Fruit fly (Drosophila melanogaster): ENCODE measurements around the gene CG15258.

- TF ChIP-seq bigmax (GFP tag; optimal IDR thresholded peaks at IDR 0.05) (no peak), prd (optimal IDR thresholded peaks at IDR 0.05) (no peak), prd (GFP tag; IDR thresholded peaks at IDR 0.05) (no peak), usp (GFP tag; optimal IDR thresholded peaks at IDR 0.05) (no peak), pita (GFP tag; optimal IDR thresholded peaks at IDR 0.05) (no peak)
Measured at dm6 chr2L:15323196-15323595, 38.2 kb downstream of the CG15258 start.
